Fruit fly (Drosophila melanogaster) whole organism, embryonic: ENCODE data around the gene CG6290.

ENCODE experiments used
- Abd-B ChIP-seq: fragments of 200-800 bp; sonication (Bioruptor generic); optimal IDR thresholded peaks from 2 replicates; lab custom pipeline; 2018; ENCODE audit warnings: missing biosample characterization, mild to moderate bottlenecking, missing genetic modification characterization, moderate library complexity
- Asciz ChIP-seq: fragments of 200-800 bp; sonication (Bioruptor generic); optimal IDR thresholded peaks from 2 replicates; lab custom pipeline; 2017; ENCODE audit warnings: missing biosample characterization, mild to moderate bottlenecking, missing genetic modification characterization, missing genetic modification reagents
- Atf6 ChIP-seq: fragments of 200-800 bp; sonication (Bioruptor generic); IDR thresholded peaks from 2 replicates; pipeline ENCODE4 v1.3.6; 2022; ENCODE audit warnings: missing biosample characterization, missing genetic modification characterization
- Bgb ChIP-seq: fragments of 200-800 bp; sonication (Bioruptor generic); IDR thresholded peaks from 2 replicates; pipeline ENCODE4 v1.3.6; 2022; ENCODE audit warnings: missing biosample characterization, missing genetic modification characterization; ENCODE audit not compliant: partially characterized antibody
- CG10209 ChIP-seq: fragments of 200-800 bp; sonication (Bioruptor generic); optimal IDR thresholded peaks from 3 replicates; lab custom pipeline; 2017; ENCODE audit warnings: missing biosample characterization, mild to moderate bottlenecking, missing genetic modification characterization, missing genetic modification reagents
- CG10267 ChIP-seq: fragments of 200-800 bp; sonication (Bioruptor generic); optimal IDR thresholded peaks from 2 replicates; lab custom pipeline; 2018; ENCODE audit warnings: missing biosample characterization, mild to moderate bottlenecking, missing genetic modification characterization, moderate library complexity
- CG10654 ChIP-seq: fragments of 200-800 bp; sonication (Bioruptor generic); optimal IDR thresholded peaks from 2 replicates; lab custom pipeline; 2016; ENCODE audit warnings: missing biosample characterization, missing genetic modification characterization
- CG12155 ChIP-seq: fragments of 200-800 bp; sonication (Bioruptor generic); optimal IDR thresholded peaks from 3 replicates; lab custom pipeline; 2016; ENCODE audit warnings: missing biosample characterization, missing genetic modification characterization
- CG1233 ChIP-seq: fragments of 200-800 bp; sonication (Bioruptor generic); optimal IDR thresholded peaks from 4 replicates; lab custom pipeline; 2018; ENCODE audit warnings: missing biosample characterization, mild to moderate bottlenecking, missing genetic modification characterization
- CG31365 ChIP-seq: fragments of 200-800 bp; sonication (Bioruptor generic); optimal IDR thresholded peaks from 2 replicates; lab custom pipeline; 2018; ENCODE audit warnings: missing biosample characterization, mild to moderate bottlenecking, missing genetic modification characterization
- CG3163 ChIP-seq: fragments of 200-800 bp; sonication (Bioruptor generic); optimal IDR thresholded peaks from 3 replicates; lab custom pipeline; 2016; ENCODE audit warnings: missing biosample characterization, missing genetic modification characterization
- CG3847 ChIP-seq: fragments of 200-800 bp; sonication (Bioruptor generic); IDR thresholded peaks from 2 replicates; pipeline ENCODE4 v1.3.6; 2022; ENCODE audit warnings: missing biosample characterization, missing genetic modification characterization
- CG9727 ChIP-seq: fragments of 200-800 bp; sonication (Bioruptor generic); optimal IDR thresholded peaks from 3 replicates; lab custom pipeline; 2017; ENCODE audit warnings: missing biosample characterization, mild to moderate bottlenecking, missing genetic modification characterization
- Dref ChIP-seq: fragments of 200-800 bp; sonication (Bioruptor generic); IDR thresholded peaks from 2 replicates; pipeline ENCODE4 v1.3.6; 2022; ENCODE audit warnings: missing biosample characterization, missing genetic modification characterization
- Drgx ChIP-seq: fragments of 200-800 bp; sonication (Bioruptor generic); IDR thresholded peaks from 2 replicates; pipeline ENCODE4 v1.3.6; 2022; ENCODE audit warnings: missing biosample characterization, missing genetic modification characterization
- Fer3 ChIP-seq: fragments of 200-800 bp; sonication (Bioruptor generic); optimal IDR thresholded peaks from 2 replicates; lab custom pipeline; 2018; ENCODE audit warnings: missing biosample characterization, mild to moderate bottlenecking, missing genetic modification characterization, moderate library complexity
- HHEX ChIP-seq: fragments of 200-800 bp; sonication (Bioruptor generic); optimal IDR thresholded peaks from 3 replicates; lab custom pipeline; 2017; ENCODE audit warnings: missing biosample characterization, mild to moderate bottlenecking, missing genetic modification characterization, missing genetic modification reagents
- Hr3 ChIP-seq: fragments of 200-800 bp; sonication (Bioruptor generic); optimal IDR thresholded peaks from 3 replicates; lab custom pipeline; 2016; ENCODE audit warnings: missing biosample characterization, missing genetic modification characterization
- MTF-1 ChIP-seq: fragments of 200-800 bp; sonication (Bioruptor generic); optimal IDR thresholded peaks from 2 replicates; lab custom pipeline; 2018; ENCODE audit warnings: missing biosample characterization, mild to moderate bottlenecking, missing genetic modification characterization, borderline replicate concordance
- Med ChIP-seq: fragments of 200-800 bp; sonication (Bioruptor generic); peaks from one replicate; lab custom pipeline; 2016; ENCODE audit warnings: missing biosample characterization, missing genetic modification characterization, mild to moderate bottlenecking, inconsistent platforms, moderate library complexity
- Oaz ChIP-seq: fragments of 200-800 bp; sonication (Bioruptor generic); IDR thresholded peaks from 2 replicates; pipeline ENCODE4 v1.3.6; 2022; ENCODE audit warnings: missing biosample characterization, missing genetic modification characterization
- Pdp1 ChIP-seq, 2 experiments: fragments of 200-800 bp; sonication (Bioruptor generic); optimal IDR thresholded peaks; 3 replicates each; lab custom pipeline; 2016; ENCODE audit warnings: missing biosample characterization in 2 of 2, missing genetic modification characterization in 2 of 2, mild to moderate bottlenecking in 1 of 2, moderate library complexity in 1 of 2
- Rx ChIP-seq: fragments of 200-800 bp; sonication (Bioruptor generic); IDR thresholded peaks from 2 replicates; pipeline ENCODE4 v1.3.6; 2022; ENCODE audit warnings: missing biosample characterization, missing genetic modification characterization
- Sox102F ChIP-seq: fragments of 200-800 bp; sonication (Bioruptor generic); optimal IDR thresholded peaks from 2 replicates; lab custom pipeline; 2018; ENCODE audit warnings: missing biosample characterization, mild to moderate bottlenecking, missing genetic modification characterization, moderate library complexity
- Sry-β ChIP-seq: fragments of 200-800 bp; sonication (Bioruptor generic); optimal IDR thresholded peaks from 2 replicates; lab custom pipeline; 2018; ENCODE audit warnings: missing biosample characterization, mild to moderate bottlenecking, missing genetic modification characterization, moderate library complexity
- Trl ChIP-seq, 3 experiments: fragments of >200 bp in 2 of 3; fragments of 200-800 bp in 1 of 3; sonication (Bioruptor generic) in 1 of 3; optimal IDR thresholded peaks; 2 replicates in 1 of 3; 3 replicates in 2 of 3; lab custom pipeline; 2016 to 2017; ENCODE audit warnings: missing biosample characterization in 1 of 3, missing genetic modification characterization in 1 of 3
- Vsx1 ChIP-seq: fragments of 200-800 bp; sonication (Bioruptor generic); optimal IDR thresholded peaks from 2 replicates; lab custom pipeline; 2017; ENCODE audit warnings: missing biosample characterization, mild to moderate bottlenecking, missing genetic modification characterization, missing genetic modification reagents
- Xrp1 ChIP-seq: fragments of 200-800 bp; sonication (Bioruptor generic); IDR thresholded peaks from 2 replicates; pipeline ENCODE4 v1.3.6; 2022; ENCODE audit warnings: missing biosample characterization, missing genetic modification characterization
- abd-A ChIP-seq: fragments of 200-800 bp; sonication (Bioruptor generic); optimal IDR thresholded peaks from 3 replicates; lab custom pipeline; 2019; ENCODE audit warnings: missing biosample characterization, mild to moderate bottlenecking, missing genetic modification characterization, moderate library complexity
- ac ChIP-seq: fragments of 200-800 bp; sonication (Bioruptor generic); optimal IDR thresholded peaks from 3 replicates; lab custom pipeline; 2017; ENCODE audit warnings: missing biosample characterization, mild to moderate bottlenecking, missing genetic modification characterization
- aop ChIP-seq: fragments of 200-800 bp; sonication (Bioruptor generic); IDR thresholded peaks from 2 replicates; pipeline ENCODE4 v1.3.6; 2022; ENCODE audit warnings: missing biosample characterization, missing genetic modification characterization
- btn ChIP-seq: fragments of 200-800 bp; sonication (Bioruptor generic); optimal IDR thresholded peaks from 2 replicates; lab custom pipeline; 2016; ENCODE audit warnings: missing biosample characterization, missing genetic modification characterization
- chm ChIP-seq: fragments of 200-800 bp; sonication (Bioruptor generic); IDR thresholded peaks from 2 replicates; pipeline ENCODE4 v1.3.6; 2022; ENCODE audit warnings: missing biosample characterization, missing genetic modification characterization
- crc ChIP-seq: fragments of 200-800 bp; sonication (Bioruptor generic); optimal IDR thresholded peaks from 2 replicates; lab custom pipeline; 2016; ENCODE audit warnings: missing biosample characterization, missing genetic modification characterization
- crol ChIP-seq: fragments of 200-800 bp; sonication (Bioruptor generic); IDR thresholded peaks from 2 replicates; pipeline ENCODE4 v1.3.6; 2022; ENCODE audit warnings: missing biosample characterization, missing genetic modification characterization
- ems ChIP-seq: fragments of 200-800 bp; sonication (Bioruptor generic); optimal IDR thresholded peaks from 3 replicates; lab custom pipeline; 2016; ENCODE audit warnings: missing biosample characterization, missing genetic modification characterization
- fd64A ChIP-seq: fragments of 200-800 bp; sonication (Bioruptor generic); optimal IDR thresholded peaks from 3 replicates; lab custom pipeline; 2018; ENCODE audit warnings: missing biosample characterization, mild to moderate bottlenecking, missing genetic modification characterization
- gsb-n ChIP-seq: fragments of 200-800 bp; sonication (Bioruptor generic); optimal IDR thresholded peaks from 3 replicates; lab custom pipeline; 2018; ENCODE audit warnings: missing biosample characterization, mild to moderate bottlenecking, missing genetic modification characterization
- hbn ChIP-seq: fragments of 200-800 bp; sonication (Bioruptor generic); IDR thresholded peaks from 2 replicates; pipeline ENCODE4 v1.3.6; 2022; ENCODE audit warnings: missing biosample characterization, missing genetic modification characterization; ENCODE audit not compliant: partially characterized antibody
- knrl ChIP-seq: fragments of 200-800 bp; sonication (Bioruptor generic); IDR thresholded peaks from 3 replicates; pipeline ENCODE4 v1.3.6; 2022; ENCODE audit warnings: missing biosample characterization, missing genetic modification characterization; ENCODE audit not compliant: partially characterized antibody
- odd ChIP-seq: fragments of 200-800 bp; sonication (Bioruptor generic); optimal IDR thresholded peaks from 2 replicates; lab custom pipeline; 2017; ENCODE audit warnings: missing biosample characterization, mild to moderate bottlenecking, missing genetic modification characterization
- onecut ChIP-seq: fragments of 200-800 bp; sonication (Bioruptor generic); IDR thresholded peaks from 2 replicates; pipeline ENCODE4 v1.3.6; 2022; ENCODE audit warnings: missing biosample characterization, missing genetic modification characterization
- pfk ChIP-seq: fragments of 200-800 bp; sonication (Bioruptor generic); optimal IDR thresholded peaks from 2 replicates; lab custom pipeline; 2018; ENCODE audit warnings: missing biosample characterization, mild to moderate bottlenecking, missing genetic modification characterization, moderate library complexity
- seq ChIP-seq: fragments of 200-800 bp; sonication (Bioruptor generic); IDR thresholded peaks from 2 replicates; pipeline ENCODE4 v1.3.6; 2022; ENCODE audit warnings: missing biosample characterization, missing genetic modification characterization
- sisA ChIP-seq: fragments of 200-800 bp; sonication (Bioruptor generic); IDR thresholded peaks from 2 replicates; pipeline ENCODE4 v1.3.6; 2022; ENCODE audit warnings: missing biosample characterization, missing genetic modification characterization
- tgo ChIP-seq: fragments of 200-800 bp; sonication (Bioruptor generic); IDR thresholded peaks from 3 replicates; pipeline ENCODE4 v1.3.6; 2022; ENCODE audit warnings: missing biosample characterization, missing genetic modification characterization
- trh ChIP-seq: fragments of 200-800 bp; sonication (Bioruptor generic); optimal IDR thresholded peaks from 2 replicates; lab custom pipeline; 2016; ENCODE audit warnings: missing biosample characterization, missing genetic modification characterization
- zen2 ChIP-seq: fragments of 200-800 bp; sonication (Bioruptor generic); IDR thresholded peaks from 3 replicates; pipeline ENCODE4 v1.3.6; 2022; ENCODE audit warnings: missing biosample characterization, missing genetic modification characterization; ENCODE audit not compliant: partially characterized antibody
- zf30C ChIP-seq: fragments of 200-800 bp; sonication (Bioruptor generic); optimal IDR thresholded peaks from 3 replicates; lab custom pipeline; 2018; ENCODE audit warnings: missing biosample characterization, mild to moderate bottlenecking, missing genetic modification characterization

The CG6290 gene

dm6 chrX:18409449-18409848 lies 27.8 kb upstream of the CG6290 start:
- TF ChIP-seq crol (GFP tag; lab: Robert Waterston, UW) (peak; percentile 27; the same call in 1 of the 2 replicates), CG10267 (tag; lab: Kevin White, UChicago) (no peak), crc (no peak), sisA (GFP tag; lab: Robert Waterston, UW) (no peak), MTF-1 (GFP tag; lab: Kevin White, UChicago) (no peak), ems (no peak), Med (GFP tag; lab: Kevin White, UChicago) (peak; percentile 53), CG9727 (GFP tag; lab: Kevin White, UChicago) (no peak), onecut (GFP tag; lab: Robert Waterston, UW) (peak; percentile 72), Vsx1 (GFP tag; lab: Kevin White, UChicago) (peak; percentile 54)

DNA sequence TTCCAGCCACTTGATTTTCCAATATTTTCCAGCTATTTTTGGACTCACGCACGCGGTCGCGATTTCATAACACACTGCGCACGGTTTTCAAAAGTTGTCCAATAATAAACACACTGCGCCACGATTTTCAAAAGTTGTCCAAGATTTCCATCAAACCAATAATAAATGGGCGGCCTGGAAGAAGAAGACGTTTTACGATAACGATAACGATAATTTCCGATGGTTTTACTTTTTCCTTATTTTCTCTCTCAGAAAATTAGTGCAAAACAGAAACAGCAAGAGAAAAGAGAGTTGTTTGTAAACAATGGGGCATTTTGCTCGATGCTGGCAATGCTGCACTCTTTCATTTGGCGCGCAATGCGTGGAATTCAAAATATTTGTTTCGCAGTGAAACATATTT lies 27.4 kb upstream of the CG6290 start, which contains the start of gene Nt5b:
Gene Nt5b, minus strand, starts transcription at position 207 of the 400 bp plus-strand sequence.
- TF ChIP-seq Atf6 (GFP tag; lab: Robert Waterston, UW) (no peak), Pdp1 (GFP tag; optimal IDR thresholded peaks at IDR 0.05; lab: Kevin White, UChicago) (peak in 1 of 2 experiments; percentile 74), seq (GFP tag; lab: Robert Waterston, UW) (no peak), Oaz (no peak), hbn (GFP tag; lab: Robert Waterston, UW) (no peak), btn (GFP tag; lab: Kevin White, UChicago) (no peak), Abd-B (GFP tag; lab: Kevin White, UChicago) (no peak), CG12155 (GFP tag; lab: Kevin White, UChicago) (no peak), gsb-n (tag; lab: Kevin White, UChicago) (no peak), Drgx (no peak), Trl (optimal IDR thresholded peaks at IDR 0.05; lab: Kevin White, UChicago) (peak; percentile 50 to 56), Trl (GFP tag; optimal IDR thresholded peaks at IDR 0.05; lab: Kevin White, UChicago) (no peak), Sox102F (GFP tag; lab: Kevin White, UChicago) (no peak), ac (no peak), CG10209 (GFP tag; lab: Kevin White, UChicago) (no peak), CG3163 (no peak), CG3847 (GFP tag; lab: Robert Waterston, UW) (no peak), CG31365 (tag; lab: Kevin White, UChicago) (no peak), HHEX (GFP tag; lab: Kevin White, UChicago) (no peak), Sry-β (GFP tag; lab: Kevin White, UChicago) (no peak), odd (GFP tag; lab: Kevin White, UChicago) (no peak), knrl (GFP tag; lab: Robert Waterston, UW) (peak; percentile 34; the same call in 1 of the 3 replicates), Bgb (GFP tag; lab: Robert Waterston, UW) (0 out of 2 replicates have a peak, but pooled peaks have one; percentile 13), zen2 (GFP tag; lab: Robert Waterston, UW) (0 out of 3 replicates have a peak, but pooled peaks have one; percentile 24), zf30C (GFP tag; lab: Kevin White, UChicago) (no peak), aop (no peak), tgo (GFP tag; lab: Robert Waterston, UW) (no peak), fd64A (GFP tag; lab: Kevin White, UChicago) (no peak), Dref (GFP tag; lab: Robert Waterston, UW) (peak; percentile 60), Hr3 (GFP tag; lab: Kevin White, UChicago) (no peak), trh (GFP tag; lab: Kevin White, UChicago) (no peak), Rx (GFP tag; lab: Robert Waterston, UW) (no peak), Fer3 (tag; lab: Kevin White, UChicago) (no peak), pfk (GFP tag; lab: Kevin White, UChicago) (no peak), Xrp1 (GFP tag; lab: Robert Waterston, UW) (no peak), chm (GFP tag; lab: Robert Waterston, UW) (no peak), CG10654 (no peak), CG1233 (no peak), abd-A (no peak), Asciz (GFP tag; lab: Kevin White, UChicago) (no peak)
